Worm (Caenorhabditis elegans) whole organism, L3 larva: ENCODE results near the gene gly-4.

Experiments
- lin-15B ChIP-seq: fragments of 150-350 bp; optimal IDR thresholded peaks from 2 replicates; lab custom pipeline; 2014; ENCODE audit warnings: missing biosample characterization, missing genetic modification characterization
- mdl-1 ChIP-seq: fragments of 150-350 bp; optimal IDR thresholded peaks from 2 replicates; lab custom pipeline; 2014; ENCODE audit warnings: missing biosample characterization, missing genetic modification characterization

DNA sequence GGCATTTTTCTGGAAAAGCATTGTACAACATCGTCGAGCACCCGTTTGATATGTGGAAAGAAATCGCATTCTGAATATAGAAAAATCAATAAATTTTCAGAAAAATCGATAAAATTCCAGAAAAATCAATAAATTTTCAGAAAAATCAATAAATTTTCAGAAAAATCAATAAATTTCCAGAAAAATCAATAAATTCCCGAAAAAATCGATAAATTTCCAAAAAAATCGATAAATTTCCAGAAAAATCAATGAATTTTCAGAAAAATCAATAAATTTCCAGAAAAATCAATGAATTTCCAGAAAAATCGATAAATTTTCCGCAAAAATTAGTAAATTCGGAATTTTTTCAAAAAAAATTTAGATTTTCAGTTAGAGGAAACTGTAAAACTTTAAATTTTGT lies 12.2 kb upstream of the gly-4 start, which contains the start of gene fars-2:
- TF ChIP-seq mdl-1 (tag; lab: Kevin White, UChicago) (no peak), lin-15B (no peak)
